Fruit fly (Drosophila melanogaster) whole organism, wandering third instar larva: ENCODE results near the gene CG6678.

Source experiments
- Abd-B ChIP-seq: fragments of >200 bp; optimal IDR thresholded peaks from 2 replicates; lab custom pipeline; 2017; ENCODE audit warnings: missing biosample characterization, missing genetic modification characterization
- CG32264 ChIP-seq: fragments of 200-800 bp; sonication (Bioruptor generic); optimal IDR thresholded peaks from 2 replicates; lab custom pipeline; 2016; ENCODE audit warnings: missing biosample characterization, missing genetic modification characterization
- CG9705 ChIP-seq: fragments of 200-800 bp; sonication (Bioruptor generic); optimal IDR thresholded peaks from 2 replicates; lab custom pipeline; 2018; ENCODE audit warnings: missing biosample characterization, mild to moderate bottlenecking, missing genetic modification characterization
- CrebA ChIP-seq: fragments of 200-800 bp; sonication (Bioruptor generic); optimal IDR thresholded peaks from 2 replicates; lab custom pipeline; 2016; ENCODE audit warnings: missing biosample characterization, mild to moderate bottlenecking, missing genetic modification characterization, borderline replicate concordance
- Dfd ChIP-seq: fragments of >200 bp; optimal IDR thresholded peaks from 2 replicates; lab custom pipeline; 2017; ENCODE audit warnings: missing biosample characterization, missing genetic modification characterization
- Dif ChIP-seq: fragments of 200-275, 200-300 bp; sonication (Bioruptor generic); optimal IDR thresholded peaks from 2 replicates; lab custom pipeline; 2018; ENCODE audit warnings: missing biosample characterization, missing genetic modification characterization; ENCODE audit not compliant: partially characterized antibody
- GATAd ChIP-seq: sonication (Bioruptor generic); optimal IDR thresholded peaks from 2 replicates; lab custom pipeline; 2016; ENCODE audit warnings: missing biosample characterization, missing genetic modification characterization
- HLH106 ChIP-seq: fragments of 200-800 bp; optimal IDR thresholded peaks from 3 replicates; lab custom pipeline; 2019; ENCODE audit warnings: missing biosample characterization, mild to moderate bottlenecking, missing genetic modification characterization, moderate library complexity
- Hnf4 ChIP-seq: fragments of 200-800 bp; sonication (Bioruptor generic); optimal IDR thresholded peaks from 2 replicates; lab custom pipeline; 2016; ENCODE audit warnings: missing biosample characterization, mild to moderate bottlenecking, missing genetic modification characterization
- Hr78 ChIP-seq: fragments of >200 bp; optimal IDR thresholded peaks from 2 replicates; lab custom pipeline; 2017; ENCODE audit warnings: missing biosample characterization, missing genetic modification characterization
- Hr83 ChIP-seq: fragments of 200-300 bp; sonication (Bioruptor generic); optimal IDR thresholded peaks from 2 replicates; lab custom pipeline; 2016; ENCODE audit warnings: missing biosample characterization, mild to moderate bottlenecking, missing genetic modification characterization, moderate library complexity; ENCODE audit not compliant: poor library complexity, severe bottlenecking
- Jra ChIP-seq: sonication (Bioruptor generic); optimal IDR thresholded peaks from 2 replicates; lab custom pipeline; 2016; ENCODE audit warnings: missing biosample characterization, missing genetic modification characterization
- Mio ChIP-seq: sonication (Bioruptor generic); optimal IDR thresholded peaks from 2 replicates; lab custom pipeline; 2016; ENCODE audit warnings: missing biosample characterization, missing genetic modification characterization
- Myc ChIP-seq: fragments of >200 bp; optimal IDR thresholded peaks from 2 replicates; lab custom pipeline; 2017
- N ChIP-seq: fragments of >200 bp; optimal IDR thresholded peaks from 2 replicates; lab custom pipeline; 2018; ENCODE audit warnings: missing biosample characterization, missing external identifiers, missing genetic modification characterization
- OdsH ChIP-seq: fragments of 200-800 bp; sonication (Bioruptor generic); optimal IDR thresholded peaks from 2 replicates; lab custom pipeline; 2016; ENCODE audit warnings: missing biosample characterization, mild to moderate bottlenecking, missing genetic modification characterization
- Rel ChIP-seq, 2 experiments: fragments of 200-800 bp; sonication (Bioruptor generic) in 1 of 2; optimal IDR thresholded peaks; 2 replicates in 1 of 2; 3 replicates in 1 of 2; lab custom pipeline; 2016 to 2019; ENCODE audit warnings: mild to moderate bottlenecking in 2 of 2, missing biosample characterization in 2 of 2, missing genetic modification characterization in 2 of 2, moderate library complexity in 1 of 2
- Sp1 ChIP-seq: fragments of 200-800 bp; sonication (Bioruptor generic); optimal IDR thresholded peaks from 3 replicates; lab custom pipeline; 2019; ENCODE audit warnings: missing biosample characterization, mild to moderate bottlenecking, missing genetic modification characterization, moderate library complexity
- Vsx2 ChIP-seq: fragments of 200-300, 225-300 bp; sonication (Bioruptor generic); optimal IDR thresholded peaks from 2 replicates; lab custom pipeline; 2018; ENCODE audit warnings: missing biosample characterization, missing genetic modification characterization; ENCODE audit not compliant: partially characterized antibody
- br ChIP-seq: fragments of 200-800 bp; sonication (Bioruptor generic); optimal IDR thresholded peaks from 2 replicates; lab custom pipeline; 2016; ENCODE audit warnings: missing biosample characterization, missing genetic modification characterization
- brk ChIP-seq: fragments of 200-800 bp; sonication (Bioruptor generic); optimal IDR thresholded peaks from 2 replicates; lab custom pipeline; 2016; ENCODE audit warnings: missing biosample characterization, mild to moderate bottlenecking, missing genetic modification characterization
- dl ChIP-seq, 2 experiments: fragments of 175-275, 200-275 bp in 1 of 2; fragments of 200-275 bp in 1 of 2; sonication (Bioruptor generic); optimal IDR thresholded peaks; lab custom pipeline; 2018; ENCODE audit warnings: mild to moderate bottlenecking in 2 of 2, missing biosample characterization in 2 of 2, missing genetic modification characterization in 2 of 2, moderate library complexity in 2 of 2; ENCODE audit not compliant: partially characterized antibody in 2 of 2, insufficient read depth in 1 of 2
- dmrt93B ChIP-seq: fragments of 200-800 bp; sonication (Bioruptor generic); optimal IDR thresholded peaks from 2 replicates; lab custom pipeline; 2018; ENCODE audit warnings: missing biosample characterization, mild to moderate bottlenecking, missing genetic modification characterization
- dsf ChIP-seq: sonication (Bioruptor generic); optimal IDR thresholded peaks from 2 replicates; lab custom pipeline; 2016; ENCODE audit warnings: missing biosample characterization, missing genetic modification characterization, borderline replicate concordance
- ey ChIP-seq: fragments of 200-800 bp; sonication (Bioruptor generic); optimal IDR thresholded peaks from 2 replicates; lab custom pipeline; 2016; ENCODE audit warnings: missing biosample characterization, missing genetic modification characterization
- foxo ChIP-seq, 2 experiments: fragments of 200-800 bp; sonication (Bioruptor generic); optimal IDR thresholded peaks; 2 replicates in 1 of 2; 3 replicates in 1 of 2; lab custom pipeline; 2016 to 2017; ENCODE audit warnings: missing biosample characterization in 2 of 2, missing genetic modification characterization in 2 of 2
- fru ChIP-seq: fragments of 200-800 bp; sonication (Bioruptor generic); optimal IDR thresholded peaks from 3 replicates; lab custom pipeline; 2016; ENCODE audit warnings: missing biosample characterization, mild to moderate bottlenecking, missing genetic modification characterization
- h ChIP-seq: fragments of 200-800 bp; sonication (Bioruptor generic); optimal IDR thresholded peaks from 3 replicates; lab custom pipeline; 2016; ENCODE audit warnings: missing biosample characterization, mild to moderate bottlenecking, missing genetic modification characterization
- jim ChIP-seq: fragments of 175-275, 200-325 bp; sonication (Bioruptor generic); optimal IDR thresholded peaks from 2 replicates; lab custom pipeline; 2016; ENCODE audit warnings: missing biosample characterization, mild to moderate bottlenecking, missing genetic modification characterization
- lola ChIP-seq: fragments of >200 bp; optimal IDR thresholded peaks from 2 replicates; lab custom pipeline; 2017; ENCODE audit warnings: missing biosample characterization, missing genetic modification characterization
- pan ChIP-seq: fragments of >200 bp; optimal IDR thresholded peaks from 2 replicates; lab custom pipeline; 2017
- psq ChIP-seq: fragments of 200-800 bp; sonication (Bioruptor generic); optimal IDR thresholded peaks from 3 replicates; lab custom pipeline; 2017; ENCODE audit warnings: missing biosample characterization, mild to moderate bottlenecking, missing genetic modification characterization, moderate library complexity
- rgr ChIP-seq: fragments of 200-800 bp; sonication (Bioruptor generic); optimal IDR thresholded peaks from 3 replicates; lab custom pipeline; 2016; ENCODE audit warnings: missing biosample characterization, mild to moderate bottlenecking, missing genetic modification characterization
- sage ChIP-seq: fragments of 200-800 bp; sonication (Bioruptor generic); optimal IDR thresholded peaks from 2 replicates; lab custom pipeline; 2016; ENCODE audit warnings: missing biosample characterization, mild to moderate bottlenecking, missing genetic modification characterization
- sv ChIP-seq: fragments of 200-800 bp; sonication (Bioruptor generic); optimal IDR thresholded peaks from 3 replicates; lab custom pipeline; 2016; ENCODE audit warnings: missing biosample characterization, missing genetic modification characterization
- tai ChIP-seq: sonication (Bioruptor generic); optimal IDR thresholded peaks from 2 replicates; lab custom pipeline; 2016; ENCODE audit warnings: missing biosample characterization, missing genetic modification characterization
- usp ChIP-seq: fragments of >200 bp; optimal IDR thresholded peaks from 2 replicates; lab custom pipeline; 2017; ENCODE audit warnings: missing biosample characterization, missing genetic modification characterization
- woc ChIP-seq: sonication (Bioruptor generic); optimal IDR thresholded peaks from 2 replicates; lab custom pipeline; 2016; ENCODE audit warnings: missing biosample characterization, mild to moderate bottlenecking, missing genetic modification characterization

CG6678 gene

DNA sequence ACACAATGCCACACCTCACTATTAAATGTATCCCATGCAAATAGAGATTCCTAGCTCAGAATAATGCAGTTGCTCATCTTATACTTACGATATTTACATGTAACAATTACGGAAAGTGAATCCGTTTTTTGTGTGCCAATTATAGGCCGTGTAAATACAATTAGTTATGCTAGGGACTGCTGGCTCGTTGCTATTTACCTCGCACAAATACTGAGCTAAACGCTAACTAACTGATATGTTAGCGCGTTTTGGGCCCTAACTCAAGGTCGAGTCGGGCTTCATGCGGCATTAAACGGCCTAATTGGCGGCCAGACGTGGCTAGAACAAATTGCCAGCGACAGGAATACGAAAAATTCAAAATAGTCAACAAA is 30.0 kb upstream of the CG6678 start:
- TF ChIP-seq N (GFP tag; lab: Kevin White, UChicago) (no peak), h (GFP tag; lab: Kevin White, UChicago) (no peak), sv (GFP tag; lab: Kevin White, UChicago) (no peak), rgr (GFP tag; lab: Kevin White, UChicago) (no peak), Abd-B (no peak), dl (GFP tag; optimal IDR thresholded peaks at IDR 0.05; lab: Kevin White, UChicago; ENCODE audit: insufficient read depth in 1 of 2, partially characterized antibody in 2 of 2) (no peak), foxo (GFP tag; optimal IDR thresholded peaks at IDR 0.05; lab: Kevin White, UChicago) (no peak), Mio (GFP tag; lab: Kevin White, UChicago) (no peak), lola (no peak)

DNA sequence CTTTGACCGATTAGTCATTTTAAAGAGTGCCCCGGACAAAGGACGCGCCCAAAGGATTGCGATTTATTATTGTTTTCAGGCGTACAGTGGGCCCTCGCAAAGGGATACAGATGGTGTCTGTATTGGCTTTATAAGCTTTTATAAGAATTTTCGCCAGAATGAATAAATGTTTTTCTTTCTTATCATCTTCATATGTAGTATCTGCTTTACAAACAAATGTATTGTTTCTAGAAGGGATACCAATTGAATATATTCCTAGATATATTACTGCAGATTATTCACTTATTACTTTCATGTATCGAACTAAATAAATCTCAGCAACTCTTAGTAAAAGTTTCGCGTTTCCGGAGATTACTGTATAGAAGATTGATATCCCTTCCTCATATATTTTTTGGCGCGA is 29.3 kb upstream of the CG6678 start:
- TF ChIP-seq brk (GFP tag; lab: Kevin White, UChicago) (no peak), Jra (no peak), tai (GFP tag; lab: Kevin White, UChicago) (no peak), pan (lab: Kevin White, UChicago) (no peak), Dfd (GFP tag; lab: Kevin White, UChicago) (no peak), fru (peak; percentile 36), Hnf4 (GFP tag; lab: Kevin White, UChicago) (no peak), psq (GFP tag; lab: Kevin White, UChicago) (peak; percentile 7), h (GFP tag; lab: Kevin White, UChicago) (peak; percentile 13), OdsH (peak; percentile 6), br (no peak), HLH106 (tag; lab: Kevin White, UChicago) (peak; percentile 28), N (GFP tag; lab: Kevin White, UChicago) (no peak), CrebA (GFP tag; lab: Kevin White, UChicago) (no peak), Sp1 (GFP tag; lab: Kevin White, UChicago) (peak; percentile 11), Rel (GFP tag; optimal IDR thresholded peaks at IDR 0.05; lab: Kevin White, UChicago) (no peak), Rel (tag; optimal IDR thresholded peaks at IDR 0.05; lab: Kevin White, UChicago) (no peak), Myc (lab: Kevin White, UChicago) (no peak), CG32264 (GFP tag; lab: Kevin White, UChicago) (no peak), Dif (GFP tag; lab: Kevin White, UChicago) (no peak), foxo (GFP tag; optimal IDR thresholded peaks at IDR 0.05; lab: Kevin White, UChicago) (peak in 1 of 2 experiments; percentile 26), dmrt93B (GFP tag; lab: Kevin White, UChicago) (no peak), ey (peak; percentile 6), woc (GFP tag; lab: Kevin White, UChicago) (peak; percentile 17), Abd-B (no peak), Vsx2 (GFP tag; lab: Kevin White, UChicago) (no peak)
- TF ChIP-seq, all 38 proteins: peak for 9

DNA sequence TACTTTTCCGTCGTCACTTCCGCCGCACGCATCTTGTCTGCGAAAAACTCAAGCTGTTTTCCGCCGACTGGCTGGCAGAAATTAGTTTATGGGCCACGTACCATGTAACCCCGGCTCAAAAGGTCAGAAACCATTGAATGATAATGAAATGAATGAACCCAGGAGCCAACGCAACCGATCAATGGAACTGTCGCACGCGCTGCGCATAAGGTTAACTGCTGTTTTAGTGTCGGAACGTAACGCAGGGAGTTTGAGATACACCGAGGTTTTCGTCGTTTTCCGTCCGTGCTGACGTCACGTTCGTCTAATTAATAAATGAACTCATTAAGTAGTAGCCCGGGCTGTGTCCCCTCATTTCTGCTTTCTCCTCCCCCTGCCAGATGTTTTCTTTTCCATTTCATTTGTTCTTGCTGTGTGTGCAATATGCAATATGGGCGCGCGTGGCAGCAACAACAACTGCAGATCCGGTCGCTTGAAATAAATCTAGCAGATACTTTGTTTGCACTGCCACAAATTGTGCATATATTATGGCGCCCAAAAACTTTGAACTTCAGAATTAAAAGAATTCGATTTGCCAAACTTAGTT is 28.4 kb upstream of the CG6678 start:
- no peak for TF ChIP-seq Hr78 (GFP tag; lab: Kevin White, UChicago)
- TF ChIP-seq, all 38 proteins: peak for 0

DNA sequence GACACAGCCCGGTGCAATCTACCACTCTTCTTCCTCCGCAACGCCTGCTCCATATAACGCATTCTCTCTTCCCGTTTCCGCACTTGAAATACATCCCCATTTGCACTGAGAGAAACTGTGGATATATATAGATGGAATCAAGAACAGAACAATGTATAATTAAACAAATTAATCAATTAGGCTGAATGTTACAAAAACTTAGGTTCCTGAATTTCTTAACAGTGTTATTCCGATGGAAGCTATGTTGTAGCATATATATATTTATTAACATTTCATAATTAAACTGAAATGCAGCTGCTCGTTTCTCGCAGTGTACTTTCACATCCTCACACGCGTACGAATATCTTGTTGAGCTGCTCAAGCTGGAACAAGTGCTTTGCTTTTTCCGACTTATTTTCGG is 27.3 kb upstream of the CG6678 start:
- TF ChIP-seq brk (GFP tag; lab: Kevin White, UChicago) (peak; percentile 85), Sp1 (GFP tag; lab: Kevin White, UChicago) (peak; percentile 95), tai (GFP tag; lab: Kevin White, UChicago) (peak; percentile 83), Vsx2 (GFP tag; lab: Kevin White, UChicago) (no peak), CrebA (GFP tag; lab: Kevin White, UChicago) (peak; percentile 8), rgr (GFP tag; lab: Kevin White, UChicago) (peak; percentile 92), Rel (GFP tag; optimal IDR thresholded peaks at IDR 0.05; lab: Kevin White, UChicago) (peak; percentile 70), Rel (tag; optimal IDR thresholded peaks at IDR 0.05; lab: Kevin White, UChicago) (peak; percentile 75), CG9705 (GFP tag; lab: Kevin White, UChicago) (peak; percentile 85), br (peak; percentile 95), GATAd (GFP tag; lab: Kevin White, UChicago) (peak; percentile 1), Dif (GFP tag; lab: Kevin White, UChicago) (no peak), Abd-B (no peak), h (GFP tag; lab: Kevin White, UChicago) (peak; percentile 96), sage (GFP tag; lab: Kevin White, UChicago) (peak; percentile 86), CG32264 (GFP tag; lab: Kevin White, UChicago) (peak; percentile 68), N (GFP tag; lab: Kevin White, UChicago) (no peak), usp (no peak), woc (GFP tag; lab: Kevin White, UChicago) (peak; percentile 89), Myc (lab: Kevin White, UChicago) (no peak), Hr78 (GFP tag; lab: Kevin White, UChicago) (no peak), Mio (GFP tag; lab: Kevin White, UChicago) (peak; percentile 12), fru (peak; percentile 97), Hr83 (GFP tag; lab: Kevin White, UChicago) (no peak), dmrt93B (GFP tag; lab: Kevin White, UChicago) (peak; percentile 84), psq (GFP tag; lab: Kevin White, UChicago) (peak; percentile 94), dsf (GFP tag; lab: Kevin White, UChicago) (peak; percentile 76), OdsH (peak; percentile 92), Hnf4 (GFP tag; lab: Kevin White, UChicago) (peak; percentile 91), foxo (GFP tag; optimal IDR thresholded peaks at IDR 0.05; lab: Kevin White, UChicago) (peak in 1 of 2 experiments; percentile 96), ey (peak; percentile 95), Jra (peak; percentile 85), Dfd (GFP tag; lab: Kevin White, UChicago) (no peak), jim (GFP tag; lab: Kevin White, UChicago) (no peak), sv (GFP tag; lab: Kevin White, UChicago) (peak; percentile 5)
